Worm (Caenorhabditis elegans) whole organism, mixed stage, embryonic: ENCODE data around the gene srz-12.

Experiments
- elt-3 ChIP-seq: fragments of 150-350 bp; optimal IDR thresholded peaks from 2 replicates; lab custom pipeline; 2014; ENCODE audit warnings: missing biosample characterization, missing genetic modification characterization
- pha-4 ChIP-seq: fragments of 150-350 bp; optimal IDR thresholded peaks from 2 replicates; lab custom pipeline; 2018; ENCODE audit warnings: missing biosample characterization, missing genetic modification reagents, missing genetic modification characterization
- unc-120 ChIP-seq: sonication (generic microtip); optimal IDR thresholded peaks from 2 replicates; lab custom pipeline; 2017; ENCODE audit warnings: missing genetic modification characterization, missing compliant biosample characterization; ENCODE audit not compliant: poor library complexity, severe bottlenecking
- unc-39 ChIP-seq: fragments of 150-350 bp; optimal IDR thresholded peaks from 2 replicates; lab custom pipeline; 2014; ENCODE audit warnings: missing biosample characterization, missing genetic modification characterization

DNA sequence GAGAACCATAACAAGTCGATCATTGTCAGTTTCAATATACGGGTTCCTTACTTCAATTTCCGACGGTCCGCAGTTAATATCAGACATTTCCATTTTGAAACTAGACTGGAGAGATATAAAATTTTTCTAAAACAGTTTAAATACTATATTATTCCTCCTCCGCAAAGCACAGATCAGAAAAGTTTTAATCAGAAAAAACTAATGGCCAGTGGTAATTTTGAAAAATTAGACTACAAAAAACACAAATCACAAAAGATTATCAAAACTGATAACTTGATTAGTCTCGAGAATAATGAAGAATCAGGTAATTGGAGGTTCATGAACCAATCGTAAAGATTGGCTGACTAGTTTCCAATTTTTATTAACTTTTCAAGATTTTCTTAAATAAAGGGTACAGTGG is 23.5 kb upstream of the srz-12 start, which contains the start of gene T06C12.9:
- no peak for TF ChIP-seq unc-120
- TF ChIP-seq unc-39 (tag; lab: Kevin White, UChicago), result no peak
- TF ChIP-seq pha-4, result no peak
- no peak for TF ChIP-seq elt-3
